Fruit fly (Drosophila melanogaster) Kc167 (cell line): Measurements from ENCODE around the gene CG13603.

ENCODE experiments used
- Myc ChIP-seq: fragments of >200 bp; optimal IDR thresholded peaks from 2 replicates; lab custom pipeline; 2017; ENCODE audit warnings: missing external identifiers
- Sin3A ChIP-seq: fragments of >200 bp; optimal IDR thresholded peaks from 2 replicates; lab custom pipeline; 2018; ENCODE audit warnings: missing external identifiers
- h ChIP-seq: fragments of >200 bp; optimal IDR thresholded peaks from 3 replicates; lab custom pipeline; 2018; ENCODE audit warnings: missing external identifiers
- insv ChIP-seq: fragments of >200 bp; optimal IDR thresholded peaks from 3 replicates; lab custom pipeline; 2018; ENCODE audit warnings: missing external identifiers
- psq ChIP-seq: fragments of >200 bp; optimal IDR thresholded peaks from 2 replicates; lab custom pipeline; 2017; ENCODE audit warnings: missing external identifiers
- ttk ChIP-seq: sonication (Bioruptor generic); optimal IDR thresholded peaks from 2 replicates; lab custom pipeline; 2017; ENCODE audit warnings: missing external identifiers

- TF ChIP-seq Sin3A (no peak), insv (lab: Kevin White, UChicago) (no peak), h (no peak), Myc (lab: Kevin White, UChicago) (no peak), psq (lab: Kevin White, UChicago) (no peak), ttk (no peak)
Observed at dm6 chr3R:23994578-23994977, 8.2 kb upstream of the CG13603 start.
